Fruit fly (Drosophila melanogaster) whole organism, prepupa: ENCODE results near the gene gpp.

Source experiments
- Blimp-1 ChIP-seq: fragments of 200-800 bp; sonication (Bioruptor generic); optimal IDR thresholded peaks from 3 replicates; lab custom pipeline; 2017; ENCODE audit warnings: missing biosample characterization, missing genetic modification characterization, mild to moderate bottlenecking, moderate library complexity, missing genetic modification reagents
- CG1621 ChIP-seq: fragments of 200-800 bp; sonication (Bioruptor generic); optimal IDR thresholded peaks from 3 replicates; lab custom pipeline; 2018; ENCODE audit warnings: missing biosample characterization, mild to moderate bottlenecking, missing genetic modification characterization
- CG16779 ChIP-seq: fragments of 200-800 bp; sonication (Bioruptor generic); optimal IDR thresholded peaks from 3 replicates; lab custom pipeline; 2017; ENCODE audit warnings: missing biosample characterization, mild to moderate bottlenecking, missing genetic modification characterization
- CG9139 ChIP-seq: fragments of 200-800 bp; sonication (Bioruptor generic); optimal IDR thresholded peaks from 3 replicates; lab custom pipeline; 2017; ENCODE audit warnings: missing biosample characterization, mild to moderate bottlenecking, missing genetic modification characterization
- Ets96B ChIP-seq: fragments of 200-800 bp; optimal IDR thresholded peaks from 2 replicates; lab custom pipeline; 2019; ENCODE audit warnings: missing biosample characterization, mild to moderate bottlenecking, missing genetic modification characterization, moderate library complexity
- svp ChIP-seq: fragments of 200-800 bp; sonication (Bioruptor generic); peaks from one replicate; lab custom pipeline; 2016; ENCODE audit warnings: missing biosample characterization, missing genetic modification characterization

DNA sequence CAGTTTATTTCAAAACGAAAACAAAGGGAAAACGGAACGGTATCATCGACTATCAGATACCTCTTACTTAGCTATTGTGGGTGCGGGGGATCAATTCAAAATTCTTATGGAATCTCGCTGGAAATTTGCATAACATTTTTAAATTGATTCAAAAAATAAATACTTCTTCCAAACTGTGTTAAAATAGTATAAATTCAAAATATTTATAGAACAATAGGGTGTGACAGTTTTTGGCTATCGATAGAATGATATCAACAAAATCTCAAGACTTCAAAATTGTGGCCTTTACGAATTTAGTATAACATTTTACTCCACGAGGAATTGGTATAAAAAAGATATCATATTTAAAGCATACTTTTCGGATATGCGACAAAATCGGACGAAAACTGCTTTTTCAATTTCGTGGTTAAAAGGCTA, 18.2 kb upstream of the gpp start:
- no peak for TF ChIP-seq CG1621
- no peak for TF ChIP-seq CG9139
- no peak for TF ChIP-seq CG16779 (tag; lab: Kevin White, UChicago)
- no peak for TF ChIP-seq Ets96B (tag; lab: Kevin White, UChicago)
- TF ChIP-seq svp (GFP tag; lab: Kevin White, UChicago): no peak
- no peak for TF ChIP-seq Blimp-1 (GFP tag; lab: Kevin White, UChicago)
